Fruit fly (Drosophila melanogaster) whole organism, embryonic: Measurements from ENCODE around the gene CG14647.

ENCODE experiments used
- CG2116 ChIP-seq: fragments of 200-800 bp; sonication (Bioruptor generic); optimal IDR thresholded peaks from 3 replicates; lab custom pipeline; 2018; ENCODE audit warnings: missing biosample characterization, mild to moderate bottlenecking, missing genetic modification characterization
- ewg ChIP-seq: fragments of 200-800 bp; sonication (Bioruptor generic); optimal IDR thresholded peaks from 3 replicates; lab custom pipeline; 2017; ENCODE audit warnings: mild to moderate bottlenecking, missing biosample characterization, missing genetic modification reagents, missing genetic modification characterization

- peak; percentile 34 for TF ChIP-seq CG2116 (GFP tag; lab: Kevin White, UChicago)
- TF ChIP-seq ewg (GFP tag; lab: Kevin White, UChicago) = peak; percentile 77
Measured at dm6 chr3R:4394654-4395581, 5.4 kb upstream of the CG14647 start.
